Fruit fly (Drosophila melanogaster) whole organism, embryonic: Measurements from ENCODE around the gene Rhp.

Source experiments
- Bdp1 ChIP-seq: fragments of 200-800 bp; sonication (Bioruptor generic); optimal IDR thresholded peaks from 3 replicates; lab custom pipeline; 2016; ENCODE audit warnings: missing biosample characterization, missing genetic modification characterization
- CG10979 ChIP-seq: fragments of 200-800 bp; sonication (Bioruptor generic); optimal IDR thresholded peaks from 2 replicates; lab custom pipeline; 2018; ENCODE audit warnings: missing biosample characterization, mild to moderate bottlenecking, missing genetic modification characterization, moderate library complexity
- CG11085 ChIP-seq: fragments of 200-800 bp; sonication (Bioruptor generic); IDR thresholded peaks from 2 replicates; pipeline ENCODE4 v1.3.6; 2022; ENCODE audit warnings: missing biosample characterization, missing genetic modification characterization
- CG11093 ChIP-seq: fragments of 200-800 bp; sonication (Bioruptor generic); IDR thresholded peaks from 3 replicates; pipeline ENCODE4 v1.3.6; 2022; ENCODE audit warnings: missing biosample characterization, missing genetic modification characterization
- CG12219 ChIP-seq: fragments of 200-800 bp; sonication (Bioruptor generic); optimal IDR thresholded peaks from 3 replicates; lab custom pipeline; 2018; ENCODE audit warnings: missing biosample characterization, mild to moderate bottlenecking, missing genetic modification characterization
- CG12391 ChIP-seq: fragments of 200-800 bp; sonication (Bioruptor generic); optimal IDR thresholded peaks from 3 replicates; lab custom pipeline; 2018; ENCODE audit warnings: missing biosample characterization, mild to moderate bottlenecking, missing genetic modification characterization, moderate library complexity
- CG13624 ChIP-seq: fragments of 200-800 bp; sonication (Bioruptor generic); optimal IDR thresholded peaks from 2 replicates; lab custom pipeline; 2016; ENCODE audit warnings: missing biosample characterization, missing genetic modification characterization
- CG13894 ChIP-seq: fragments of 200-800 bp; sonication (Bioruptor generic); optimal IDR thresholded peaks from 3 replicates; lab custom pipeline; 2018; ENCODE audit warnings: missing biosample characterization, mild to moderate bottlenecking, missing genetic modification characterization, moderate library complexity
- CG14710 ChIP-seq: fragments of 200-800 bp; sonication (Bioruptor generic); optimal IDR thresholded peaks from 3 replicates; lab custom pipeline; 2019; ENCODE audit warnings: missing biosample characterization, mild to moderate bottlenecking, missing genetic modification characterization, moderate library complexity
- CG15601 ChIP-seq: fragments of 200-800 bp; sonication (Bioruptor generic); optimal IDR thresholded peaks from 3 replicates; lab custom pipeline; 2019; ENCODE audit warnings: missing biosample characterization, mild to moderate bottlenecking, missing genetic modification characterization, moderate library complexity
- CG16815 ChIP-seq: fragments of 200-800 bp; sonication (Bioruptor generic); optimal IDR thresholded peaks from 3 replicates; lab custom pipeline; 2017; ENCODE audit warnings: missing biosample characterization, mild to moderate bottlenecking, missing genetic modification characterization
- CG17829 ChIP-seq: fragments of 200-800 bp; optimal IDR thresholded peaks from 2 replicates; lab custom pipeline; 2019; ENCODE audit warnings: missing biosample characterization, mild to moderate bottlenecking, missing genetic modification characterization, moderate library complexity
- CG2712 ChIP-seq: fragments of 200-800 bp; optimal IDR thresholded peaks from 3 replicates; lab custom pipeline; 2019; ENCODE audit warnings: missing biosample characterization, mild to moderate bottlenecking, missing genetic modification characterization, moderate library complexity
- CG31365 ChIP-seq: fragments of 200-800 bp; sonication (Bioruptor generic); optimal IDR thresholded peaks from 2 replicates; lab custom pipeline; 2018; ENCODE audit warnings: missing biosample characterization, mild to moderate bottlenecking, missing genetic modification characterization
- CG3995 ChIP-seq: fragments of 200-800 bp; sonication (Bioruptor generic); optimal IDR thresholded peaks from 3 replicates; lab custom pipeline; 2016; ENCODE audit warnings: missing biosample characterization, missing genetic modification characterization
- CG42726 ChIP-seq: fragments of 200-800 bp; sonication (Bioruptor generic); IDR thresholded peaks from 2 replicates; pipeline ENCODE4 v1.3.6; 2022; ENCODE audit warnings: missing biosample characterization, missing genetic modification characterization; ENCODE audit not compliant: partially characterized antibody
- CG4730 ChIP-seq: fragments of 200-800 bp; sonication (Bioruptor generic); IDR thresholded peaks from 2 replicates; pipeline ENCODE4 v1.3.6; 2022; ENCODE audit warnings: missing biosample characterization, missing genetic modification characterization
- CG7372 ChIP-seq: fragments of 200-800 bp; sonication (Bioruptor generic); IDR thresholded peaks from 2 replicates; pipeline ENCODE4 v1.3.6; 2022; ENCODE audit warnings: missing biosample characterization, missing genetic modification characterization
- CG7745 ChIP-seq: fragments of 200-800 bp; sonication (Bioruptor generic); optimal IDR thresholded peaks from 2 replicates; lab custom pipeline; 2018; ENCODE audit warnings: missing biosample characterization, mild to moderate bottlenecking, missing genetic modification characterization, moderate library complexity
- CG8290 ChIP-seq, 3 experiments: fragments of 200-800 bp; sonication (Bioruptor generic); optimal IDR thresholded peaks; 2 replicates each; lab custom pipeline; 2016 to 2019; ENCODE audit warnings: missing biosample characterization in 3 of 3, missing genetic modification characterization in 3 of 3, mild to moderate bottlenecking in 2 of 3, moderate library complexity in 1 of 3
- CG9437 ChIP-seq: fragments of 200-800 bp; sonication (Bioruptor generic); optimal IDR thresholded peaks from 2 replicates; lab custom pipeline; 2018; ENCODE audit warnings: missing biosample characterization, mild to moderate bottlenecking, missing genetic modification characterization
- Camta ChIP-seq: fragments of 200-800 bp; sonication (Bioruptor generic); optimal IDR thresholded peaks from 2 replicates; lab custom pipeline; 2016; ENCODE audit warnings: missing biosample characterization, missing genetic modification characterization
- D19A ChIP-seq: fragments of 200-800 bp; optimal IDR thresholded peaks from 3 replicates; lab custom pipeline; 2019; ENCODE audit warnings: missing biosample characterization, mild to moderate bottlenecking, missing genetic modification characterization, moderate library complexity
- Dll ChIP-seq: fragments of 200-800 bp; sonication (Bioruptor generic); IDR thresholded peaks from 4 replicates; pipeline ENCODE4 v1.3.6; 2022; ENCODE audit warnings: missing biosample characterization, missing genetic modification characterization; ENCODE audit not compliant: partially characterized antibody
- Doc2 ChIP-seq: fragments of 200-800 bp; sonication (Bioruptor generic); IDR thresholded peaks from 2 replicates; pipeline ENCODE4 v1.3.6; 2022; ENCODE audit warnings: missing biosample characterization, missing genetic modification characterization
- Doc3 ChIP-seq: fragments of 200-800 bp; sonication (Bioruptor generic); IDR thresholded peaks from 3 replicates; pipeline ENCODE4 v1.3.6; 2022; ENCODE audit warnings: missing biosample characterization, missing genetic modification characterization; ENCODE audit not compliant: partially characterized antibody
- Elba2 ChIP-seq: fragments of 200-800 bp; sonication (Bioruptor generic); optimal IDR thresholded peaks from 3 replicates; lab custom pipeline; 2016; ENCODE audit warnings: missing biosample characterization, missing genetic modification characterization
- HLHmδ ChIP-seq: fragments of 200-800 bp; sonication (Bioruptor generic); optimal IDR thresholded peaks from 2 replicates; lab custom pipeline; 2018; ENCODE audit warnings: missing biosample characterization, mild to moderate bottlenecking, missing genetic modification characterization, moderate library complexity
- Hr39 ChIP-seq: fragments of >200 bp; optimal IDR thresholded peaks from 2 replicates; lab custom pipeline; 2017
- Myb ChIP-seq: fragments of 200-800 bp; sonication (Bioruptor generic); optimal IDR thresholded peaks from 2 replicates; lab custom pipeline; 2016; ENCODE audit warnings: missing biosample characterization, missing genetic modification characterization
- Opbp ChIP-seq: fragments of 200-800 bp; sonication (Bioruptor generic); IDR thresholded peaks from 3 replicates; pipeline ENCODE4 v1.3.6; 2022; ENCODE audit warnings: missing biosample characterization, missing genetic modification characterization; ENCODE audit not compliant: partially characterized antibody
- Sry-β ChIP-seq: fragments of 200-800 bp; sonication (Bioruptor generic); optimal IDR thresholded peaks from 2 replicates; lab custom pipeline; 2018; ENCODE audit warnings: missing biosample characterization, mild to moderate bottlenecking, missing genetic modification characterization, moderate library complexity
- Stat92E ChIP-seq, 3 experiments: fragments of >200 bp in 2 of 3; fragments of 200-800 bp in 1 of 3; sonication (Bioruptor generic) in 1 of 3; optimal IDR thresholded peaks; 2 replicates each; lab custom pipeline; 2017 to 2019; ENCODE audit warnings: missing biosample characterization in 3 of 3, missing genetic modification characterization in 3 of 3, mild to moderate bottlenecking in 1 of 3, moderate library complexity in 1 of 3
- bbx ChIP-seq: fragments of 200-800 bp; sonication (Bioruptor generic); IDR thresholded peaks from 2 replicates; pipeline ENCODE4 v1.3.6; 2022; ENCODE audit warnings: missing biosample characterization, missing genetic modification characterization; ENCODE audit not compliant: partially characterized antibody
- bowl ChIP-seq: fragments of 200-800 bp; sonication (Bioruptor generic); IDR thresholded peaks from 2 replicates; pipeline ENCODE4 v1.3.6; 2022; ENCODE audit warnings: missing biosample characterization, missing genetic modification characterization
- dpn ChIP-seq, 2 experiments: fragments of 200-800 bp; sonication (Bioruptor generic); optimal IDR thresholded peaks; 3 replicates each; lab custom pipeline; 2016; ENCODE audit warnings: missing biosample characterization in 2 of 2, missing genetic modification characterization in 2 of 2
- dysf ChIP-seq: fragments of 200-800 bp; sonication (Bioruptor generic); IDR thresholded peaks from 3 replicates; pipeline ENCODE4 v1.3.6; 2022; ENCODE audit warnings: missing biosample characterization, missing genetic modification characterization
- ewg ChIP-seq: fragments of 200-800 bp; sonication (Bioruptor generic); optimal IDR thresholded peaks from 3 replicates; lab custom pipeline; 2017; ENCODE audit warnings: mild to moderate bottlenecking, missing biosample characterization, missing genetic modification reagents, missing genetic modification characterization
- gcm2 ChIP-seq: fragments of 200-800 bp; sonication (Bioruptor generic); optimal IDR thresholded peaks from 2 replicates; lab custom pipeline; 2016; ENCODE audit warnings: missing biosample characterization, missing genetic modification characterization
- hb ChIP-seq: fragments of 200-800 bp; sonication (Bioruptor generic); IDR thresholded peaks from 3 replicates; pipeline ENCODE4 v1.3.6; 2022; ENCODE audit warnings: missing biosample characterization, missing genetic modification characterization; ENCODE audit not compliant: partially characterized antibody
- luna ChIP-seq: fragments of 200-800 bp; sonication (Bioruptor generic); optimal IDR thresholded peaks from 2 replicates; lab custom pipeline; 2016; ENCODE audit warnings: missing biosample characterization, missing genetic modification characterization
- peb ChIP-seq: fragments of 200-800 bp; sonication (Bioruptor generic); IDR thresholded peaks from 2 replicates; pipeline ENCODE4 v1.3.6; 2022; ENCODE audit warnings: missing biosample characterization, missing genetic modification characterization
- pita ChIP-seq: fragments of 200-800 bp; sonication (Bioruptor generic); optimal IDR thresholded peaks from 2 replicates; lab custom pipeline; 2017; ENCODE audit warnings: missing biosample characterization, mild to moderate bottlenecking, missing genetic modification characterization
- salm ChIP-seq: fragments of 200-800 bp; sonication (Bioruptor generic); optimal IDR thresholded peaks from 2 replicates; lab custom pipeline; 2018; ENCODE audit warnings: missing biosample characterization, mild to moderate bottlenecking, missing genetic modification characterization
- sens ChIP-seq: fragments of 200-800 bp; sonication (Bioruptor generic); peaks from one replicate; lab custom pipeline; 2016; ENCODE audit warnings: missing biosample characterization, missing genetic modification characterization
- sr ChIP-seq: fragments of 200-800 bp; sonication (Bioruptor generic); IDR thresholded peaks from 3 replicates; pipeline ENCODE4 v1.3.6; 2022; ENCODE audit warnings: missing biosample characterization, missing genetic modification characterization
- ssp ChIP-seq: fragments of 200-800 bp; sonication (Bioruptor generic); IDR thresholded peaks from 2 replicates; pipeline ENCODE4 v1.3.6; 2022; ENCODE audit warnings: missing biosample characterization, missing genetic modification characterization
- stwl ChIP-seq: fragments of 200-800 bp; sonication (Bioruptor generic); optimal IDR thresholded peaks from 3 replicates; lab custom pipeline; 2018; ENCODE audit warnings: missing biosample characterization, mild to moderate bottlenecking, missing genetic modification characterization, moderate library complexity
- toy ChIP-seq: fragments of 200-800 bp; sonication (Bioruptor generic); IDR thresholded peaks from 2 replicates; pipeline ENCODE4 v1.3.6; 2022; ENCODE audit warnings: missing biosample characterization, missing genetic modification characterization
- trh ChIP-seq: fragments of 200-800 bp; sonication (Bioruptor generic); optimal IDR thresholded peaks from 2 replicates; lab custom pipeline; 2016; ENCODE audit warnings: missing biosample characterization, missing genetic modification characterization
- twi ChIP-seq: fragments of 200-800 bp; optimal IDR thresholded peaks from 2 replicates; lab custom pipeline; 2019; ENCODE audit warnings: missing biosample characterization, mild to moderate bottlenecking, missing genetic modification characterization, moderate library complexity

Gene Rhp

DNA sequence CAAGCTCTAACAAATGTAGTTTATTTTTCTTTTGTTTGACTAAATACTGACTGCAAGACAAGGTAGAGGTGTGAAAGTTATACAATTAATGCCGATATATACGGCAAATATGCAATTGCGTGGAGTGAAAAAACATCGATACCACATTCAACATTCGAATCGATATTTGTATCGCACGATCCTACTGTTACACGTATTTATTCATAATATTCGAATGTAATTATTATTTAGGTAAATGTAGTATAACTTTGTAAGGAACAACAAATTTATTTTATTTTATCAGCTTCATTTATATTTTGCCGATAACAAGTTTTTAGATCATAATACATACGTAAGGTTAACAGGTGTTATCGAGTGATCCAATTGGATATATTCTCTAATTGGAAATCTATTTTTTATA, 46.7 kb downstream of the Rhp start, which contains the start of gene Chc (continued):
- TF ChIP-seq CG12391 (tag; lab: Kevin White, UChicago) (peak; percentile 3), CG7372 (no peak), Stat92E (GFP tag; optimal IDR thresholded peaks at IDR 0.05; lab: Kevin White, UChicago) (no peak), pita (GFP tag; lab: Kevin White, UChicago) (no peak), Myb (GFP tag; lab: Kevin White, UChicago) (peak; percentile 40), CG14710 (peak; percentile 54), CG10979 (tag; lab: Kevin White, UChicago) (no peak), CG12219 (no peak), CG42726 (GFP tag; lab: Robert Waterston, UW) (peak; percentile 96), D19A (tag; lab: Kevin White, UChicago) (peak; percentile 19), CG16815 (GFP tag; lab: Kevin White, UChicago) (no peak), ewg (GFP tag; lab: Kevin White, UChicago) (no peak), sr (GFP tag; lab: Robert Waterston, UW) (no peak), Doc2 (GFP tag; lab: Robert Waterston, UW) (no peak), Bdp1 (GFP tag; lab: Kevin White, UChicago) (no peak), dysf (no peak), hb (GFP tag; lab: Robert Waterston, UW) (peak; percentile 96), ssp (GFP tag; lab: Robert Waterston, UW) (peak; percentile 36; the same call in 1 of the 2 replicates), CG8290 (GFP tag; optimal IDR thresholded peaks at IDR 0.05; lab: Kevin White, UChicago) (peak; percentile 68), CG8290 (tag; optimal IDR thresholded peaks at IDR 0.05; lab: Kevin White, UChicago) (peak in 1 of 2 experiments; percentile 40), Camta (GFP tag; lab: Kevin White, UChicago) (no peak), Dll (peak; percentile 94), stwl (peak; percentile 60), CG2712 (peak; percentile 4), CG17829 (tag; lab: Kevin White, UChicago) (no peak), Sry-β (GFP tag; lab: Kevin White, UChicago) (no peak), gcm2 (GFP tag; lab: Kevin White, UChicago) (no peak), Opbp (GFP tag; lab: Robert Waterston, UW) (peak; percentile 98), Doc3 (GFP tag; lab: Robert Waterston, UW) (peak; percentile 91), Hr39 (lab: Kevin White, UChicago) (no peak), CG3995 (GFP tag; lab: Kevin White, UChicago) (peak; percentile 90), luna (GFP tag; lab: Kevin White, UChicago) (no peak), salm (tag; lab: Kevin White, UChicago) (no peak), CG4730 (GFP tag; lab: Robert Waterston, UW) (no peak), CG9437 (GFP tag; lab: Kevin White, UChicago) (peak; percentile 16), HLHmδ (GFP tag; lab: Kevin White, UChicago) (no peak), Elba2 (no peak), bowl (GFP tag; lab: Robert Waterston, UW) (no peak), CG11093 (no peak), trh (GFP tag; lab: Kevin White, UChicago) (no peak), CG13624 (no peak), CG11085 (GFP tag; lab: Robert Waterston, UW) (no peak), dpn (GFP tag; optimal IDR thresholded peaks at IDR 0.05; lab: Kevin White, UChicago) (no peak), CG15601 (no peak), CG7745 (no peak), CG13894 (tag; lab: Kevin White, UChicago) (no peak), peb (no peak), toy (GFP tag; lab: Robert Waterston, UW) (no peak), sens (GFP tag; lab: Kevin White, UChicago) (peak; percentile 57), bbx (GFP tag; lab: Robert Waterston, UW) (peak; percentile 99), CG31365 (no peak), twi (no peak)
